Fruit fly (Drosophila melanogaster): Measurements from ENCODE around the gene CG10154.

CG10154 gene

dm6 chr3L:13476566-13477452, 39.9 kb upstream of the CG10154 start (continued):
- TF ChIP-seq lbe (GFP tag; optimal IDR thresholded peaks at IDR 0.05) (peak; percentile 49), CG31441 (GFP tag; IDR thresholded peaks at IDR 0.05) (peak; percentile 92), Rfx (GFP tag; IDR thresholded peaks at IDR 0.05) (peak; percentile 88), Xbp1 (GFP tag; optimal IDR thresholded peaks at IDR 0.05) (peak; percentile 90), Bgb (GFP tag; IDR thresholded peaks at IDR 0.05; ENCODE audit: partially characterized antibody) (no peak), hbn (GFP tag; IDR thresholded peaks at IDR 0.05; ENCODE audit: partially characterized antibody) (peak; percentile 69; the same call in 1 of the 2 replicates), MESR4 (GFP tag; optimal IDR thresholded peaks at IDR 0.05) (no peak), dmrt11E (tag; optimal IDR thresholded peaks at IDR 0.05) (peak; percentile 66), CG11723 (GFP tag; optimal IDR thresholded peaks at IDR 0.05) (peak; percentile 91), Bdp1 (GFP tag; optimal IDR thresholded peaks at IDR 0.05) (peak; percentile 13), sr (GFP tag; IDR thresholded peaks at IDR 0.05) (peak; percentile 85), zfh2 (GFP tag; optimal IDR thresholded peaks at IDR 0.05) (peak; percentile 71), lola (GFP tag; optimal IDR thresholded peaks at IDR 0.05) (peak in 1 of 3 experiments; percentile 84), ara (GFP tag; IDR thresholded peaks at IDR 0.05) (peak; percentile 72), dati (GFP tag; IDR thresholded peaks at IDR 0.05) (peak; percentile 39; the same call in 1 of the 2 replicates), bsh (GFP tag; optimal IDR thresholded peaks at IDR 0.05) (peak; percentile 90 to 91), lov (optimal IDR thresholded peaks at IDR 0.05) (no peak), lov (GFP tag; IDR thresholded peaks at IDR 0.05) (peak; percentile 39; the same call in 1 of the 3 replicates), Nf-YB (GFP tag; optimal IDR thresholded peaks at IDR 0.05) (peak; percentile 71), Ssrp (tag; optimal IDR thresholded peaks at IDR 0.05) (peak; percentile 90), Side (GFP tag; optimal IDR thresholded peaks at IDR 0.05) (peak; percentile 66), CG8944 (GFP tag; optimal IDR thresholded peaks at IDR 0.05) (peak; percentile 59), ERR (GFP tag; optimal IDR thresholded peaks at IDR 0.05) (no peak), D19B (GFP tag; optimal IDR thresholded peaks at IDR 0.05) (peak; percentile 79), CG10959 (GFP tag; IDR thresholded peaks at IDR 0.05) (0 out of 2 replicates have a peak, but pooled peaks have one; percentile 19), CG30403 (GFP tag; optimal IDR thresholded peaks at IDR 0.05) (peak; percentile 95), CG9727 (GFP tag; optimal IDR thresholded peaks at IDR 0.05) (peak; percentile 92), usp (GFP tag; optimal IDR thresholded peaks at IDR 0.05) (no peak), lab (GFP tag; optimal IDR thresholded peaks at IDR 0.05) (peak; percentile 93), CG13624 (GFP tag; optimal IDR thresholded peaks at IDR 0.05) (peak; percentile 59), Fer1 (GFP tag; optimal IDR thresholded peaks at IDR 0.05) (peak; percentile 89), CG13296 (GFP tag; optimal IDR thresholded peaks at IDR 0.05) (peak; percentile 87), CG16863 (GFP tag; optimal IDR thresholded peaks at IDR 0.05) (peak; percentile 69), Abd-B (GFP tag; optimal IDR thresholded peaks at IDR 0.05) (peak; percentile 84), CG1233 (GFP tag; optimal IDR thresholded peaks at IDR 0.05) (peak; percentile 84), ken (GFP tag; IDR thresholded peaks at IDR 0.05) (peak; percentile 75), CG15011 (GFP tag; optimal IDR thresholded peaks at IDR 0.05) (peak; percentile 89), CkIIα-i1 (GFP tag; IDR thresholded peaks at IDR 0.05) (no peak), CG12219 (GFP tag; optimal IDR thresholded peaks at IDR 0.05) (peak; percentile 80), Dad (GFP tag; optimal IDR thresholded peaks at IDR 0.05) (peak; percentile 68), CG14667 (GFP tag; IDR thresholded peaks at IDR 0.05) (peak; percentile 66), kay (GFP tag; optimal IDR thresholded peaks at IDR 0.05) (peak; percentile 81), toy (GFP tag; IDR thresholded peaks at IDR 0.05) (peak; percentile 57; the same call in 1 of the 2 replicates), dm (GFP tag; optimal IDR thresholded peaks at IDR 0.05) (peak; percentile 35), CG14014 (GFP tag; IDR thresholded peaks at IDR 0.05) (peak; percentile 79), CG14710 (tag; optimal IDR thresholded peaks at IDR 0.05) (peak; percentile 86), CG1792 (GFP tag; optimal IDR thresholded peaks at IDR 0.05) (peak; percentile 64), CTCF (GFP tag; optimal IDR thresholded peaks at IDR 0.05) (peak; percentile 64), tna (GFP tag; IDR thresholded peaks at IDR 0.05; ENCODE audit: partially characterized antibody) (no peak)
